Worm (Caenorhabditis elegans): ENCODE data around the gene F19F10.14.

DNA sequence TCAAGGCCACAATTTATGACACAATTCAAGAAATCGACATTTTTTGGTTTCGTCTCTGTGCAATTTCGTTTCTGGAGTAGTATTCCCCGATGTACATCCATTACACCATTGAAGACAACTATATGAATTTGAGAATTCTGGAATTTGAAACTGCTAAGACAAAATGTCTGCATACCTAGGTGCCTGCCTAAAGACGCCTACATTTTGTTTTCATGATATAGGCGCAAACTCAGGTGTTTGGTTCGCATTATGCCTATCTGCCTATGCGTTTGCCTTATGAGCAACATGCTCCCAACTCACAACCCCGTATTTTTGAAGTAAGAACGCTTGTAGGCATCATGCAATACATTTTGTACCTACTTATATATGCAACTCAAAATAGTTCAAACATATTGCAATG is at the start of gene F19F10.14:
- TF ChIP-seq nhr-12 (tag; optimal IDR thresholded peaks at IDR 0.05) (no peak), pha-4 (tag; optimal IDR thresholded peaks at IDR 0.05) (no peak), nhr-76 (tag; optimal IDR thresholded peaks at IDR 0.05) (no peak), nhr-237 (tag; optimal IDR thresholded peaks at IDR 0.05) (no peak), mls-2 (tag; optimal IDR thresholded peaks at IDR 0.05) (no peak), ztf-11 (tag; optimal IDR thresholded peaks at IDR 0.05) (no peak), snpc-4 (tag; optimal IDR thresholded peaks at IDR 0.05) (no peak), elt-1 (tag; optimal IDR thresholded peaks at IDR 0.05; ENCODE audit: borderline replicate concordance, insufficient read depth) (no peak), M03D4.4 (tag; optimal IDR thresholded peaks at IDR 0.05) (no peak), ces-1 (GFP tag; optimal IDR thresholded peaks at IDR 0.05) (no peak), lsy-2 (tag; optimal IDR thresholded peaks at IDR 0.05) (no peak)

Data from whole organism, mixed stage, embryonic.